Worm (Caenorhabditis elegans): ENCODE results near the gene gst-32.
A peak's percentile ranks its signal among the peaks of the same experiment; 100 is the strongest.

The gst-32 gene

ce11 chrII:15189956-15190355 is 11.6 kb upstream of the gst-32 start (continued):
- no peak for TF ChIP-seq blmp-1 (tag; optimal IDR thresholded peaks at IDR 0.05)
- TF ChIP-seq nhr-12 (tag; optimal IDR thresholded peaks at IDR 0.05), result no peak
- TF ChIP-seq egl-13 (tag; optimal IDR thresholded peaks at IDR 0.05), result peak; percentile 57
- TF ChIP-seq aly-2 (tag; optimal IDR thresholded peaks at IDR 0.05), result no peak
- no peak for TF ChIP-seq unc-130 (tag; optimal IDR thresholded peaks at IDR 0.05)
- no peak for TF ChIP-seq alr-1 (tag; optimal IDR thresholded peaks at IDR 0.05; ENCODE audit: borderline replicate concordance)
- TF ChIP-seq egl-27 (tag; optimal IDR thresholded peaks at IDR 0.05), result no peak
- TF ChIP-seq tbx-2 (tag; optimal IDR thresholded peaks at IDR 0.05), result no peak
- TF ChIP-seq aha-1 (tag; optimal IDR thresholded peaks at IDR 0.05), result no peak
- TF ChIP-seq nhr-90 (tag; optimal IDR thresholded peaks at IDR 0.05; ENCODE audit: poor library complexity), result no peak
- no peak for TF ChIP-seq F16B12.6 (tag; optimal IDR thresholded peaks at IDR 0.05)
- no peak for TF ChIP-seq hpl-2 (GFP tag; optimal IDR thresholded peaks at IDR 0.05)
- TF ChIP-seq hlh-17 (GFP tag; optimal IDR thresholded peaks at IDR 0.05; ENCODE audit: borderline replicate concordance), result no peak
- TF ChIP-seq ama-1 (optimal IDR thresholded peaks at IDR 0.05), result no peak
- no peak for TF ChIP-seq unc-98 (GFP tag; IDR thresholded peaks at IDR 0.05)
- TF ChIP-seq nhr-28 (tag; optimal IDR thresholded peaks at IDR 0.05), result no peak
- TF ChIP-seq unc-30 (tag; optimal IDR thresholded peaks at IDR 0.05), result no peak
- no peak for TF ChIP-seq sptf-1 (tag; optimal IDR thresholded peaks at IDR 0.05)
- no peak for TF ChIP-seq sox-4 (tag; optimal IDR thresholded peaks at IDR 0.05)
- TF ChIP-seq lin-15B (tag; optimal IDR thresholded peaks at IDR 0.05), result no peak
- no peak for TF ChIP-seq C04F5.9 (tag; optimal IDR thresholded peaks at IDR 0.05)
- peak; percentile 47 for TF ChIP-seq fkh-10 (GFP tag; optimal IDR thresholded peaks at IDR 0.05)
- peak in 1 of 2 experiments; percentile 41 for TF ChIP-seq lin-35 (GFP tag; optimal IDR thresholded peaks at IDR 0.05)
- peak; percentile 29 for TF ChIP-seq isw-1 (GFP tag; IDR thresholded peaks at IDR 0.05)

- TF ChIP-seq fkh-10 (GFP tag; optimal IDR thresholded peaks at IDR 0.05) (no peak), skn-1 (tag; optimal IDR thresholded peaks at IDR 0.05) (peak; percentile 49)
Measured at ce11 chrII:15185289-15185688, 6.9 kb upstream of the gst-32 start, which contains the start of gene gst-35. Gene gst-35, minus strand, starts transcription at chrII:15185389.

ce11 chrII:15183139-15183538 is 4.7 kb upstream of the gst-32 start, which contains the start of gene gst-34:
Gene gst-34, minus strand, starts transcription at chrII:15183239.
- TF ChIP-seq C34B4.2 (tag; optimal IDR thresholded peaks at IDR 0.05) (no peak), blmp-1 (tag; optimal IDR thresholded peaks at IDR 0.05) (peak; percentile 2), nhr-85 (tag) (peak; percentile 30)

ce11 chrII:15175643-15176042 is 2.8 kb downstream of the gst-32 start, which contains the start of gene Y53F4B.36:
Gene Y53F4B.36, plus strand, starts transcription at chrII:15175943.
- TF ChIP-seq nhr-76 (tag; optimal IDR thresholded peaks at IDR 0.05) (no peak), nhr-12 (tag; optimal IDR thresholded peaks at IDR 0.05) (no peak), egl-27 (tag; optimal IDR thresholded peaks at IDR 0.05) (no peak), nhr-47 (tag; optimal IDR thresholded peaks at IDR 0.05) (no peak), ztf-4 (tag; optimal IDR thresholded peaks at IDR 0.05) (no peak), hlh-4 (tag; optimal IDR thresholded peaks at IDR 0.05) (no peak), nhr-20 (tag; optimal IDR thresholded peaks at IDR 0.05) (no peak), nhr-28 (tag; optimal IDR thresholded peaks at IDR 0.05) (no peak), lir-3 (tag; optimal IDR thresholded peaks at IDR 0.05; ENCODE audit: poor library complexity) (no peak)

- TF ChIP-seq skn-1 (tag; optimal IDR thresholded peaks at IDR 0.05) (peak; percentile 88), egl-13 (tag; optimal IDR thresholded peaks at IDR 0.05) (no peak), nhr-12 (tag; optimal IDR thresholded peaks at IDR 0.05) (no peak), aha-1 (tag; optimal IDR thresholded peaks at IDR 0.05) (no peak), nhr-20 (tag; optimal IDR thresholded peaks at IDR 0.05) (no peak), elt-3 (tag; optimal IDR thresholded peaks at IDR 0.05) (no peak), lsy-2 (tag; optimal IDR thresholded peaks at IDR 0.05) (peak in 1 of 2 experiments; percentile 16), lin-14 (GFP tag; optimal IDR thresholded peaks at IDR 0.05) (peak; percentile 61), fkh-8 (tag; optimal IDR thresholded peaks at IDR 0.05) (peak; percentile 81), egl-27 (tag; optimal IDR thresholded peaks at IDR 0.05) (no peak), sox-4 (tag; optimal IDR thresholded peaks at IDR 0.05) (no peak), vab-15 (tag; optimal IDR thresholded peaks at IDR 0.05) (no peak), dsc-1 (tag; optimal IDR thresholded peaks at IDR 0.05) (no peak), lin-15B (tag; optimal IDR thresholded peaks at IDR 0.05) (no peak), fos-1 (tag; optimal IDR thresholded peaks at IDR 0.05) (no peak), pqm-1 (tag; optimal IDR thresholded peaks at IDR 0.05) (no peak), blmp-1 (tag; optimal IDR thresholded peaks at IDR 0.05) (peak; percentile 50), snu-23 (GFP tag; optimal IDR thresholded peaks at IDR 0.05) (peak; percentile 28), aly-2 (tag; optimal IDR thresholded peaks at IDR 0.05) (no peak), nhr-237 (tag; optimal IDR thresholded peaks at IDR 0.05) (no peak), ztf-11 (tag; optimal IDR thresholded peaks at IDR 0.05) (no peak), ztf-4 (tag; optimal IDR thresholded peaks at IDR 0.05) (no peak)
Measured at ce11 chrII:15174915-15175548, 3.4 kb downstream of the gst-32 start, which contains the start of gene gst-31. Gene gst-31, minus strand, starts transcription at chrII:15174965.

Measured in whole organism, L1 larva.